Worm (Caenorhabditis elegans) whole organism, L4/young adult: Measurements from ENCODE around the gene pdha-1.

Source experiments
- W03F9.2 ChIP-seq: fragments of 150-350 bp; optimal IDR thresholded peaks from 2 replicates; lab custom pipeline; 2014; ENCODE audit warnings: missing biosample characterization, missing genetic modification characterization
- dao-5 ChIP-seq: sonication (generic microtip); optimal IDR thresholded peaks from 2 replicates; lab custom pipeline; 2016; ENCODE audit warnings: missing genotype, missing genetic modification characterization, moderate library complexity, missing compliant biosample characterization
- him-1 ChIP-seq: sonication (generic microtip); optimal IDR thresholded peaks from 2 replicates; lab custom pipeline; 2016; ENCODE audit warnings: missing genotype, missing genetic modification reagents, missing genetic modification characterization, missing compliant biosample characterization

DNA sequence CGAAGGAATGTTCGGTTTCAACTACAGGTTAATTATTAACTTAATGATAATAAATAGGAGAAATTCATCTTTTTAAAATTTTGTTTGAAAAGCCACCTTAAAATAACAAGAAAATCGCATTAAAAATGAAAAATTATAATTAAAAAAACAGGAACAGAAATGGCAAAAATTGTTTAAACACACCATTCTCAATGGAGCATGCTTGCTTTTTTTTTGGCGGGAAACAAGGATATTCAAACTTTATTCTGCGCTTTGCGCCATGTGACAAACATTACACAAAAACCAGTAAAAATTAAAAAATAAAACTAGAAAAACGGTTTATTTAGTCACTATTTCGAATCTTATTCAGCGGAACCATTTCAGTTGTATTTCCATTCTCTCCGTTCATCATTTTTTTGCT lies 37.4 kb upstream of the pdha-1 start:
- TF ChIP-seq him-1 (no peak), dao-5 (tag; lab: Kevin White, UChicago) (no peak), W03F9.2 (tag; lab: Kevin White, UChicago) (no peak)
